Worm (Caenorhabditis elegans) whole organism, L1 larva: ENCODE data around the gene K11D12.13.

ENCODE experiments used
- C04F5.9 ChIP-seq: sonication (generic microtip); optimal IDR thresholded peaks from 2 replicates; lab custom pipeline; 2016; ENCODE audit warnings: missing genetic modification characterization, missing compliant biosample characterization
- F16B12.6 ChIP-seq: fragments of 150-350 bp; optimal IDR thresholded peaks from 2 replicates; lab custom pipeline; 2014; ENCODE audit warnings: missing biosample characterization, missing genetic modification characterization
- aha-1 ChIP-seq: fragments of 150-350 bp; optimal IDR thresholded peaks from 2 replicates; lab custom pipeline; 2014; ENCODE audit warnings: missing biosample characterization, missing genetic modification characterization
- blmp-1 ChIP-seq: fragments of 150-350 bp; optimal IDR thresholded peaks from 2 replicates; lab custom pipeline; 2014; ENCODE audit warnings: missing biosample characterization, missing genetic modification characterization
- ceh-8 ChIP-seq: fragments of 200-800 bp; sonication (Bioruptor generic); optimal IDR thresholded peaks from 2 replicates; lab custom pipeline; 2018; ENCODE audit warnings: mild to moderate bottlenecking, missing genetic modification characterization, moderate library complexity, missing compliant biosample characterization
- ceh-82 ChIP-seq, 3 experiments: fragments of 150-350 bp in 1 of 3; sonication (generic microtip) in 2 of 3; optimal IDR thresholded peaks; 2 replicates each; lab custom pipeline; 2014 to 2017; ENCODE audit warnings: missing biosample characterization in 3 of 3, missing genetic modification characterization in 3 of 3
- ceh-90 ChIP-seq: sonication (generic microtip); optimal IDR thresholded peaks from 2 replicates; lab custom pipeline; 2016; ENCODE audit warnings: missing genetic modification characterization, missing compliant biosample characterization
- dpl-1 ChIP-seq, 3 experiments: fragments of 150-350 bp in 2 of 3; sonication (generic microtip) in 1 of 3; optimal IDR thresholded peaks; 2 replicates each; lab custom pipeline; 2014 to 2017; ENCODE audit warnings: missing biosample characterization in 3 of 3, missing genetic modification characterization in 3 of 3, missing genetic modification reagents in 3 of 3
- dsc-1 ChIP-seq: sonication (generic microtip); optimal IDR thresholded peaks from 2 replicates; lab custom pipeline; 2016; ENCODE audit warnings: mild to moderate bottlenecking, missing genetic modification characterization, missing compliant biosample characterization
- efl-1 ChIP-seq, 4 experiments: fragments of 150-350 bp; optimal IDR thresholded peaks in 3 of 4; peaks in 1 of 4; 1 replicate in 1 of 4; 2 replicates in 3 of 4; lab custom pipeline; 2014; ENCODE audit warnings: missing biosample characterization in 2 of 4, missing genetic modification characterization in 2 of 4, missing genetic modification reagents in 2 of 4
- efl-3 ChIP-seq: fragments of 200-800 bp; sonication (Bioruptor generic); optimal IDR thresholded peaks from 2 replicates; lab custom pipeline; 2018; ENCODE audit warnings: mild to moderate bottlenecking, missing genetic modification characterization, missing compliant biosample characterization
- ets-5 ChIP-seq: fragments of 200-800 bp; sonication (Bioruptor generic); IDR thresholded peaks from 2 replicates; pipeline ENCODE4 v1.3.6; 2022; ENCODE audit warnings: missing genetic modification characterization, missing compliant biosample characterization
- fkh-4 ChIP-seq: sonication (generic microtip); optimal IDR thresholded peaks from 2 replicates; lab custom pipeline; 2016; ENCODE audit warnings: missing compliant biosample characterization, missing genetic modification characterization, borderline replicate concordance
- hlh-4 ChIP-seq: sonication (generic microtip); optimal IDR thresholded peaks from 2 replicates; lab custom pipeline; 2016; ENCODE audit warnings: mild to moderate bottlenecking, missing genetic modification characterization, missing compliant biosample characterization
- hpl-2 ChIP-seq: fragments of 150-350 bp; optimal IDR thresholded peaks from 2 replicates; lab custom pipeline; 2014; ENCODE audit warnings: missing biosample characterization, missing genetic modification reagents, missing genetic modification characterization
- irx-1 ChIP-seq: sonication (generic microtip); optimal IDR thresholded peaks from 2 replicates; lab custom pipeline; 2016; ENCODE audit warnings: missing genetic modification characterization, missing compliant biosample characterization
- lin-15B ChIP-seq: fragments of 150-350 bp; sonication (generic microtip); optimal IDR thresholded peaks from 3 replicates; lab custom pipeline; 2014; ENCODE audit warnings: missing biosample characterization, missing genetic modification characterization
- lin-35 ChIP-seq, 2 experiments: fragments of 150-350 bp; optimal IDR thresholded peaks; 2 replicates each; lab custom pipeline; 2014; ENCODE audit warnings: missing biosample characterization in 2 of 2, missing genetic modification characterization in 2 of 2, missing genetic modification reagents in 2 of 2
- mep-1 ChIP-seq: fragments of 150-350 bp; optimal IDR thresholded peaks from 2 replicates; lab custom pipeline; 2014; ENCODE audit warnings: missing biosample characterization, missing genetic modification characterization
- nhr-11 ChIP-seq: fragments of 150-350 bp; optimal IDR thresholded peaks from 2 replicates; lab custom pipeline; 2014; ENCODE audit warnings: missing biosample characterization, missing genetic modification characterization
- nhr-20 ChIP-seq: sonication (generic microtip); optimal IDR thresholded peaks from 2 replicates; lab custom pipeline; 2016; ENCODE audit warnings: mild to moderate bottlenecking, missing genetic modification characterization, missing compliant biosample characterization
- pag-3 ChIP-seq: sonication (generic microtip); optimal IDR thresholded peaks from 2 replicates; lab custom pipeline; 2017; ENCODE audit warnings: missing genetic modification characterization, mild to moderate bottlenecking, missing compliant biosample characterization, antibody characterized with exemption, borderline replicate concordance; ENCODE audit not compliant: insufficient read depth
- pqm-1 ChIP-seq: sonication (generic microtip); optimal IDR thresholded peaks from 3 replicates; lab custom pipeline; 2017; ENCODE audit warnings: missing biosample characterization, missing genetic modification characterization
- rnt-1 ChIP-seq: sonication (generic microtip); optimal IDR thresholded peaks from 2 replicates; lab custom pipeline; 2016; ENCODE audit warnings: mild to moderate bottlenecking, missing genetic modification characterization, moderate library complexity, missing compliant biosample characterization
- skn-1 ChIP-seq: fragments of 150-350 bp; optimal IDR thresholded peaks from 2 replicates; lab custom pipeline; 2014; ENCODE audit warnings: missing biosample characterization, missing genetic modification characterization
- snu-23 ChIP-seq: sonication (generic microtip); optimal IDR thresholded peaks from 2 replicates; lab custom pipeline; 2016; ENCODE audit warnings: missing genetic modification characterization, missing compliant biosample characterization
- sox-4 ChIP-seq: sonication (generic microtip); optimal IDR thresholded peaks from 2 replicates; lab custom pipeline; 2016; ENCODE audit warnings: missing genetic modification characterization, missing compliant biosample characterization
- unc-30 ChIP-seq: sonication (generic microtip); optimal IDR thresholded peaks from 2 replicates; lab custom pipeline; 2017; ENCODE audit warnings: missing biosample characterization, missing genetic modification characterization
- unc-86 ChIP-seq: sonication (generic microtip); optimal IDR thresholded peaks from 2 replicates; lab custom pipeline; 2016; ENCODE audit warnings: missing genetic modification characterization, missing compliant biosample characterization
- unc-98 ChIP-seq: fragments of 200-800 bp; sonication (Bioruptor generic); IDR thresholded peaks from 2 replicates; pipeline ENCODE4 v1.3.6; 2022; ENCODE audit warnings: missing genetic modification characterization, missing compliant biosample characterization
- vab-15 ChIP-seq: sonication (generic microtip); optimal IDR thresholded peaks from 2 replicates; lab custom pipeline; 2017; ENCODE audit warnings: missing genotype, mild to moderate bottlenecking, missing genetic modification characterization, missing compliant biosample characterization
- xbp-1 ChIP-seq: sonication (generic microtip); optimal IDR thresholded peaks from 2 replicates; lab custom pipeline; 2016; ENCODE audit warnings: missing genetic modification characterization, missing compliant biosample characterization
- zag-1 ChIP-seq: fragments of 150-350 bp; optimal IDR thresholded peaks from 2 replicates; lab custom pipeline; 2014; ENCODE audit warnings: missing biosample characterization, missing genetic modification characterization
- ztf-11 ChIP-seq, 2 experiments: sonication (generic microtip); optimal IDR thresholded peaks; 2 replicates each; lab custom pipeline; 2016 to 2017; ENCODE audit warnings: missing genetic modification characterization in 2 of 2, missing biosample characterization in 1 of 2, missing compliant biosample characterization in 1 of 2

K11D12.13 gene

DNA sequence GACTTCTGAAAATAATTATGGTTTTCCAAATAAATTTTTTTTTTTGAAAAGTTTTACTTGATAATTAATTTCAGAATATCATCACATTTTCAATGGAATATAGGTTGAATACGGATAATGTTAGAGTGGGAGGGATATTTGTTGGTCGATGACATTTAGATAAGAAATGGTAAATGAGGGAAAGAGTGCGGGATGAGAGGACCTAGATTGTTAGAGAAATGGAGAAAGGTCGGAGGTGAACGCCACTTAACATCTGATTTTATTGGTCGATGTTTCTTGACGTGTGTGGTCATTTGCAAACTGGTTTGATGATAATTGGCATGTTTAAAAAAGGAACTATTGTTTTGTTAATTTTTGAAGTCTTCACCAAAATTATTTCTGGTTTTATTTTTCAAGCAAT is 5.2 kb downstream of the K11D12.13 start (continued):
- TF ChIP-seq unc-30 (tag; lab: Kevin White, UChicago) (no peak), zag-1 (no peak), fkh-4 (tag; lab: Kevin White, UChicago) (no peak), aha-1 (tag; lab: Kevin White, UChicago) (no peak), irx-1 (tag; lab: Kevin White, UChicago) (no peak), lin-15B (no peak), ceh-90 (tag; lab: Kevin White, UChicago) (no peak), snu-23 (GFP tag; lab: Kevin White, UChicago) (no peak), ets-5 (GFP tag; lab: Robert Waterston, UW) (no peak), lin-35 (GFP tag; optimal IDR thresholded peaks at IDR 0.05; lab: Kevin White, UChicago) (peak in 1 of 2 experiments; percentile 5), efl-1 (optimal IDR thresholded peaks at IDR 0.05; lab: Kevin White, UChicago) (no peak), efl-1 (GFP tag; optimal IDR thresholded peaks at IDR 0.05 in 1 of 2; lab: Kevin White, UChicago) (no peak), rnt-1 (tag; lab: Kevin White, UChicago) (no peak), dpl-1 (GFP tag; optimal IDR thresholded peaks at IDR 0.05; lab: Kevin White, UChicago) (no peak)

DNA sequence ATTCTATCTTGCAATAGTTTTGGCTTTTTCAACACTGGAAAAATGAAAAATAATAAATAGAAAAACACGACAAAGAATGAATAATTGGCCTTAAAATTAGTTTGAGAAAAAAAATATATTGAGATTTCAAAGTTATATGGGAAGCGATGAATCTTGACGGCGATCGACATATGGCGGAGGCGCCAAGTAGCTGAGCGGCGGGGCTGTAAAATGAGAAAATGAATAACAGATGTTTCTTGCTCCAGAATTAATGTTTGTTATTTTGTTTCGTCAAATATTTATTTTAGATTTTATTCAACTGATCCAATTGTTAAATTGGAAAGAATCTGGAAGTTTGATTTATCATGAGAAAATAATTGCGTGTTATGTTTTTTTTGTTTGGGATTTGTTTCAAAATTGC is 6.4 kb downstream of the K11D12.13 start, which contains the start of gene K11D12.11:
TSS of gene K11D12.11 (minus strand) at position 42 of the 400 bp plus-strand sequence.
- TF ChIP-seq dsc-1 (tag; lab: Kevin White, UChicago), result peak; percentile 97
- TF ChIP-seq ceh-8 (GFP tag; lab: Kevin White, UChicago), result no peak
- TF ChIP-seq fkh-4 (tag; lab: Kevin White, UChicago), result peak; percentile 83
- no peak for TF ChIP-seq efl-1 (optimal IDR thresholded peaks at IDR 0.05; lab: Kevin White, UChicago)
- TF ChIP-seq efl-1 (GFP tag; optimal IDR thresholded peaks at IDR 0.05 in 1 of 2; lab: Kevin White, UChicago), result no peak
- TF ChIP-seq, all 84 proteins: peak for 2

DNA sequence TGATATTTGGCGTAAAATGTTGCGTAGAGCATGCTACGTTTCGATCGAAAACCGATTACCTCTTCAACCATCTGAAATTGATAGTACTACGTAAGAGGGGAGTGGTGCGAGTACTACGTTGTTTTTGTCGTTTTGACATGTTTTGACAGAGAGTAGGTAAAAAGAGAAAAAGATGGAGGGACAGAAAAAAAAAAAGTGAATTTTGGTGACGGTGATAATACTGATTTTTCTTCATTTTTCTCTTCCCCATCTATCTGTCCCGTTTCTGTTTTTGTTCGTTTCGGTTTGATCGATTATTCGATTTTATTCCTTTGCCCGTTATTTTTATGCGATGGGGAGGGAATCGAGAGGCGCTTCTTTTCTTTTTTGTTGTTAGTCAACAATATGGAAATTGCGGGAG is 7.7 kb downstream of the K11D12.13 start, which contains the start of gene K11D12.8:
TSS of gene K11D12.8 (minus strand) at position 77 of the 400 bp plus-strand sequence.
- TF ChIP-seq blmp-1 (tag; lab: Kevin White, UChicago), result peak; percentile 71
- no peak for TF ChIP-seq C04F5.9 (tag; lab: Kevin White, UChicago)
- no peak for TF ChIP-seq nhr-11
- TF ChIP-seq mep-1, result no peak
- TF ChIP-seq efl-1 (optimal IDR thresholded peaks at IDR 0.05; lab: Kevin White, UChicago), result no peak
- TF ChIP-seq efl-1 (GFP tag; optimal IDR thresholded peaks at IDR 0.05 in 1 of 2; lab: Kevin White, UChicago), result no peak
- TF ChIP-seq nhr-20 (tag; lab: Kevin White, UChicago), result no peak

DNA sequence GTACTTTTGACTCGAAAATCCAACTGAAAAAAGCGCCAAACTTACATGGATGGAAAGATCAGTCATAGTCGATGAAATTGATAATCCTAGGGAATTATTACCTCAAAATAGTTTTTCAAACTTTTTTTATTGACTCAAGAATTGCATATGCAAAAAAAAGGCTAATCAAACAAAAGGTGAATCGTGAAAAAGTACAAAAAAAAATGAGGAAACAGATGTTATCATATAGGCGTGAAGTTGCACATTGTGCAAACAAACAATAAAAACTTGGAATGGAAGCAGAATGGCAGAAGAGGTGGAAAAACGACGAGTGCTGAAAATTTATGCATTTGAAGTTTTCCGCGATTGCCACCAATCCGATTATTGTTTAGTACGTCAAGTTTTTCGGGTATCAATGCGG is 12.9 kb downstream of the K11D12.13 start, which contains the start of gene exc-14:
TSS of gene exc-14 (minus strand) at position 101 of the 400 bp plus-strand sequence.
- TF ChIP-seq unc-30 (tag; lab: Kevin White, UChicago) (no peak), efl-1 (optimal IDR thresholded peaks at IDR 0.05; lab: Kevin White, UChicago) (no peak), efl-1 (GFP tag; optimal IDR thresholded peaks at IDR 0.05 in 1 of 2; lab: Kevin White, UChicago) (no peak), ceh-8 (GFP tag; lab: Kevin White, UChicago) (no peak), xbp-1 (tag; lab: Kevin White, UChicago) (no peak), pqm-1 (tag; lab: Kevin White, UChicago) (no peak), sox-4 (tag; lab: Kevin White, UChicago) (no peak), lin-15B (no peak), ztf-11 (tag; optimal IDR thresholded peaks at IDR 0.05; lab: Kevin White, UChicago) (no peak), hpl-2 (GFP tag; lab: Kevin White, UChicago) (no peak), C04F5.9 (tag; lab: Kevin White, UChicago) (no peak), unc-98 (no peak), hlh-4 (tag; lab: Kevin White, UChicago) (no peak), vab-15 (tag; lab: Kevin White, UChicago) (no peak), skn-1 (no peak), efl-3 (GFP tag; lab: Kevin White, UChicago) (no peak), pag-3 (tag; lab: Kevin White, UChicago) (no peak), F16B12.6 (tag; lab: Kevin White, UChicago) (no peak), ceh-82 (tag; optimal IDR thresholded peaks at IDR 0.05; lab: Kevin White, UChicago) (no peak), irx-1 (tag; lab: Kevin White, UChicago) (no peak), unc-86 (tag; lab: Kevin White, UChicago) (no peak)
